Worm (Caenorhabditis elegans): ENCODE results near the gene W04G3.12.

DNA sequence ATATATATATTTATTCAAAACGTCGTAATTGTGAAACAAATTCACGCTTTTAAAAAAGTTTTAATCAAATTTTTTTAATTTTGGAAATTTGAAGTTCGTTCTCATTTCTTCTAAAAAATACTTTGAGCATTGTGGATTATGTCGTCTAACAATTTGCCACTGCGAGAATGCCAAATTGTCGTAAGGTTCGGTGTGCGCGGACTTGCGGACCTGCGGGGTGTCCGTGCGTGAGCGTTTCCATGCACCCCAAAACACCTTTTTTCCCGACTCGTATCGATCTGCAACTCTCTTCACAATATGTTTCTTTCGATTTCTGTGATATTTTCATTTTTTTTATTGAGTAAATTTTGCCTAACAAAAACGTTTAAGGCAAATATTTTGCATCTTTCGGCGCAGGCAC lies 3.9 kb downstream of the W04G3.12 start:
- TF ChIP-seq nhr-77 (tag; optimal IDR thresholded peaks at IDR 0.05) (no peak), vab-15 (tag; optimal IDR thresholded peaks at IDR 0.05) (no peak)

Data from whole organism, L1 larva.